Worm (Caenorhabditis elegans) whole organism, early embryonic: ENCODE measurements around the gene F13E9.13.

Experiments used
- B0310.2 ChIP-seq: sonication (generic microtip); optimal IDR thresholded peaks from 2 replicates; lab custom pipeline; 2016; ENCODE audit warnings: mild to moderate bottlenecking, missing genetic modification characterization, missing compliant biosample characterization
- F13C5.2 ChIP-seq: sonication (generic microtip); optimal IDR thresholded peaks from 2 replicates; lab custom pipeline; 2017; ENCODE audit warnings: mild to moderate bottlenecking, missing genetic modification characterization, inconsistent platforms, missing compliant biosample characterization
- aly-1 ChIP-seq: sonication (generic microtip); optimal IDR thresholded peaks from 2 replicates; lab custom pipeline; 2016; ENCODE audit warnings: missing genetic modification characterization, missing compliant biosample characterization
- ama-1 ChIP-seq: fragments of 150-350 bp; optimal IDR thresholded peaks from 2 replicates; lab custom pipeline; 2014
- ceh-13 ChIP-seq: fragments of 200-800 bp; sonication (Bioruptor generic); optimal IDR thresholded peaks from 2 replicates; lab custom pipeline; 2018; ENCODE audit warnings: mild to moderate bottlenecking, missing genetic modification characterization, missing compliant biosample characterization
- ceh-36 ChIP-seq: sonication (generic microtip); optimal IDR thresholded peaks from 2 replicates; lab custom pipeline; 2016; ENCODE audit warnings: missing genetic modification characterization, inconsistent platforms, missing compliant biosample characterization
- ets-7 ChIP-seq: sonication (generic microtip); optimal IDR thresholded peaks from 2 replicates; lab custom pipeline; 2016; ENCODE audit warnings: missing genotype, missing genetic modification characterization, missing compliant biosample characterization
- flt-1 ChIP-seq: fragments of 200-800 bp; sonication (Bioruptor generic); IDR thresholded peaks from 2 replicates; pipeline ENCODE4 v1.3.6; 2022; ENCODE audit warnings: missing genetic modification characterization, missing compliant biosample characterization
- hmbx-1 ChIP-seq: sonication (generic microtip); optimal IDR thresholded peaks from 2 replicates; lab custom pipeline; 2016; ENCODE audit warnings: mild to moderate bottlenecking, missing genetic modification characterization, missing compliant biosample characterization
- hmg-4 ChIP-seq: fragments of 200-800 bp; sonication (Bioruptor generic); optimal IDR thresholded peaks from 2 replicates; lab custom pipeline; 2018; ENCODE audit warnings: mild to moderate bottlenecking, missing genetic modification characterization, missing compliant biosample characterization
- hnd-1 ChIP-seq: sonication (generic microtip); optimal IDR thresholded peaks from 2 replicates; lab custom pipeline; 2016; ENCODE audit warnings: missing genetic modification characterization, missing compliant biosample characterization
- pes-1 ChIP-seq: fragments of 200-800 bp; sonication (Bioruptor generic); IDR thresholded peaks from 2 replicates; pipeline ENCODE4 v1.3.6; 2022; ENCODE audit warnings: missing genetic modification reagents, missing genetic modification characterization, missing compliant biosample characterization
- scrt-1 ChIP-seq: fragments of 200-800 bp; sonication (Bioruptor generic); IDR thresholded peaks from 2 replicates; pipeline ENCODE4 v1.3.6; 2022; ENCODE audit warnings: missing genetic modification characterization, missing compliant biosample characterization
- sea-1 ChIP-seq: fragments of 200-800 bp; sonication (Bioruptor generic); conservative IDR thresholded peaks from 2 replicates; pipeline ENCODE4 v1.3.6; 2022; ENCODE audit warnings: missing genetic modification characterization, missing compliant biosample characterization
- tbx-11 ChIP-seq: fragments of 200-800 bp; sonication (Bioruptor generic); IDR thresholded peaks from 2 replicates; pipeline ENCODE4 v1.3.6; 2022; ENCODE audit warnings: missing genetic modification characterization, missing compliant biosample characterization
- tbx-37 ChIP-seq: fragments of 200-800 bp; sonication (Bioruptor generic); conservative IDR thresholded peaks from 2 replicates; pipeline ENCODE4 v1.3.6; 2022; ENCODE audit warnings: missing genetic modification reagents, missing genetic modification characterization, missing compliant biosample characterization
- tra-4 ChIP-seq: sonication (generic microtip); optimal IDR thresholded peaks from 2 replicates; lab custom pipeline; 2017; ENCODE audit warnings: missing genetic modification characterization, missing compliant biosample characterization

Gene F13E9.13

DNA sequence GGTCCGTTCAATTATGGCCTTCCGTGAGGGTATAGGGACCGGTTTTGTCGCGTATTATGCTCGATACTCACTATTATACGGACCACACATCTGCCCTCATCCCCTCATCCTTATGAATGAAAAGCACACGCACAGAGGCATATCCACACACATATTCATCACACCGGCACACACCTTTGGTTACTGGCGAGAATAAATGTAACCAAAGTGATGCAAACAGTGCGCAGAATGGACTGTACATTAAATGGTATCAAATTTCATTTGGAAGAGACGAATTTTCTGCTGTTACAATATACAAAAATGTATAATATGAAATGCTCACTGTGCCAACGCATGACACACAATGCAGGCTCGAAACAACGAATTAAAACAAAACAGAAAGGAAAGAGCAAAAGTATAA, 11.7 kb upstream of the F13E9.13 start:
- TF ChIP-seq aly-1 (tag; lab: Kevin White, UChicago) (no peak), tra-4 (tag; lab: Kevin White, UChicago) (no peak), hmg-4 (GFP tag; lab: Kevin White, UChicago) (peak; percentile 21), tbx-11 (GFP tag; lab: Robert Waterston, UW) (no peak), flt-1 (0 out of 2 replicates have a peak, but pooled peaks have one; percentile 43), hnd-1 (tag; lab: Kevin White, UChicago) (no peak), F13C5.2 (tag; lab: Kevin White, UChicago) (no peak), ama-1 (lab: Kevin White, UChicago) (no peak), pes-1 (no peak)

DNA sequence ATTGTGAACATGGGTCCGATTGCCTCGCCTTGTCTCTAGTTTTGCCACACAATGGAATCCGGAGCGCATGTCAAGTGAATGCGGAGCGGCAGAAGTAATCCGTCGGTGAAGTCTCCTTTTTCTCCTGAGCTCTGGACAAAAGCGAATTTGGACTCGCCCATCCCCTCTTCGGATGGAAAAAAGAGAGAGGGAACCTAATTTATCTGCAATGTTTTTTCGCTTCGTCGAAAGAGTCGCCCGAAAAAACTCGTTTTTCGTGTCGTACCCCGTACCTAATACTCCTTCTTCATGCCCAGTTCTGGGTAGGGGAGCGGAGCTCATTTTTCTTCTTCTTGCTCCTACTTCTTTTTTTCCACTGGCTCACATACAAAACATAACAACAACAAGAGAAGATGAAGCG, 11.2 kb upstream of the F13E9.13 start:
- TF ChIP-seq ama-1 (lab: Kevin White, UChicago) (no peak), ets-7 (tag; lab: Kevin White, UChicago) (no peak), hmbx-1 (tag; lab: Kevin White, UChicago) (no peak), tra-4 (tag; lab: Kevin White, UChicago) (no peak), tbx-11 (GFP tag; lab: Robert Waterston, UW) (no peak)

- TF ChIP-seq B0310.2 (tag; lab: Kevin White, UChicago): no peak
These were observed 6.8 kb upstream of the F13E9.13 start, which contains the start of gene F13E9.12 for ce11 chrIV:10874527-10874926. Gene F13E9.12, minus strand, starts transcription at chrIV:10874627.

DNA sequence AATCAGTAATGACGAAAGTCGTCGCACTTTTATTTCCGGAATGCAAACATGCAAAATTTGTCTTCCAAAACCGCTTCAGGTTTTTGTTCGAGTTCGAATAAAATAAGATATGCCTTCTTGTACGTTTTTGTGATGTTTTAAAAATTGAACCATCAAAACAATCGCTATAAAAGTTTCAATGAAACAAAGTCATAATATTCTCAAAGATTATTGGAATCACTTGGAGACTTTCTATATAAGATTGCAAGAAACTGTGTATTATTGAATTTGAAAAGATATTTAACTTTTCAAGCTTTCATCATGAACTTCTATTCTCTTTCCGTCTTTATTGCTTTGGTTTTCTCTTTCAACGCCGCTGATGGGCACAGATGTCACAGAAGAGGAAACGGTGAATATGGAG, 4.5 kb upstream of the F13E9.13 start, which contains the start of gene fipr-14:
fipr-14 (plus strand) TSS at position 301 of the 400 bp plus-strand sequence.
- TF ChIP-seq pes-1 (no peak), hnd-1 (tag; lab: Kevin White, UChicago) (no peak), ets-7 (tag; lab: Kevin White, UChicago) (no peak), scrt-1 (no peak), B0310.2 (tag; lab: Kevin White, UChicago) (no peak), aly-1 (tag; lab: Kevin White, UChicago) (no peak), tra-4 (tag; lab: Kevin White, UChicago) (no peak), tbx-37 (GFP tag; lab: Robert Waterston, UW) (no peak), ama-1 (lab: Kevin White, UChicago) (no peak), tbx-11 (GFP tag; lab: Robert Waterston, UW) (no peak), hmbx-1 (tag; lab: Kevin White, UChicago) (no peak), F13C5.2 (tag; lab: Kevin White, UChicago) (no peak), flt-1 (no peak), sea-1 (no peak), hmg-4 (GFP tag; lab: Kevin White, UChicago) (no peak), ceh-36 (tag; lab: Kevin White, UChicago) (no peak), ceh-13 (GFP tag; lab: Kevin White, UChicago) (no peak)

DNA sequence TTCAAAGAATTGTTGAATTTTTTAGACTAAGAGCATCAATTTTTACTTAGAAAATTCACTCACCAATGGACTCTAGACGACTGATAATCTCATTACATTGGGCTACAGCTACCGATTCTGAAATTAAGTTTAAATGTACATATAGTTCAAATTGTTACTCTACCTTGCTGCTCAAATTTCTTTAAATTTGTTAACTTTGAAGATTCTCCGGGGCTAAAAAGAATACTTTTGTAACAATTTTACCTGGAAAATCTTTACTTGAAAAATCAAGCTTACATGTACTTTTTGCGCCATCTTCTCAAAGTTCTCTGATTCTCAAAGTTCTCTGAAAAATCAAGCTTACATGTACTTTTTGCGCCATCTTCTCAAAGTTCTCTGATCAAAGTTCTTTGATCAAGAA, 1.8 kb upstream of the F13E9.13 start, which contains the start of gene sdz-13:
sdz-13 (minus strand) TSS at position 101 of the 400 bp plus-strand sequence.
- TF ChIP-seq flt-1 (no peak), hmg-4 (GFP tag; lab: Kevin White, UChicago) (no peak), aly-1 (tag; lab: Kevin White, UChicago) (no peak), hnd-1 (tag; lab: Kevin White, UChicago) (no peak), B0310.2 (tag; lab: Kevin White, UChicago) (no peak)

DNA sequence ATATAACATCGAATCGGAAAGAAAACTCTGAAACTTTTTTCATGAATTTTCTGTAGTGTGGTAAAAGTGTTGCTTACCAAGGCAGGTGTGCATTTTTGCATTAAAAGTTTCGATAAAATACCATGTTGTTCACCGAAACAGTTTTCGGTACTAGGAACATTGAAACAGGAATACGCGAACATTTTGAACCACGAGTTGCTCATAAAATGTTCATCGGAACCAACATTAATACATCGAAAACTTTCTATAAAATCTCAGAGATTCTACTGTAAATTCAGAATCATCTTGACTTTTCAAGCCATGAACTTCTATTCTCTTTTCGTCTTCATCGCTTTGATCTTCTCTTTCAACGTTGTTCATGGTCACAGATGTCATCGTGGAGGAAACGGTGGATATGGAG, 1.1 kb upstream of the F13E9.13 start, which contains the start of gene fipr-15:
fipr-15 (plus strand) TSS at position 301 of the 400 bp plus-strand sequence.
- no peak for TF ChIP-seq aly-1 (tag; lab: Kevin White, UChicago)
- TF ChIP-seq ceh-13 (GFP tag; lab: Kevin White, UChicago): no peak
- TF ChIP-seq tbx-11 (GFP tag; lab: Robert Waterston, UW): no peak
- TF ChIP-seq hmg-4 (GFP tag; lab: Kevin White, UChicago): no peak
- TF ChIP-seq scrt-1: no peak
- no peak for TF ChIP-seq ama-1 (lab: Kevin White, UChicago)

- TF ChIP-seq hmbx-1 (tag; lab: Kevin White, UChicago): no peak
- TF ChIP-seq B0310.2 (tag; lab: Kevin White, UChicago): no peak
- no peak for TF ChIP-seq flt-1
- TF ChIP-seq tbx-37 (GFP tag; lab: Robert Waterston, UW): no peak
- no peak for TF ChIP-seq aly-1 (tag; lab: Kevin White, UChicago)
- TF ChIP-seq ceh-36 (tag; lab: Kevin White, UChicago): no peak
- no peak for TF ChIP-seq tbx-11 (GFP tag; lab: Robert Waterston, UW)
- no peak for TF ChIP-seq ceh-13 (GFP tag; lab: Kevin White, UChicago)
- TF ChIP-seq ets-7 (tag; lab: Kevin White, UChicago): no peak
- TF ChIP-seq ama-1 (lab: Kevin White, UChicago): no peak
- no peak for TF ChIP-seq scrt-1
- no peak for TF ChIP-seq tra-4 (tag; lab: Kevin White, UChicago)
- TF ChIP-seq F13C5.2 (tag; lab: Kevin White, UChicago): no peak
- no peak for TF ChIP-seq hnd-1 (tag; lab: Kevin White, UChicago)
These were observed 2.9 kb downstream of the F13E9.13 start, which contains the start of gene F13E9.5 for ce11 chrIV:10884263-10884662. Gene F13E9.5, minus strand, starts transcription at chrIV:10884363.

DNA sequence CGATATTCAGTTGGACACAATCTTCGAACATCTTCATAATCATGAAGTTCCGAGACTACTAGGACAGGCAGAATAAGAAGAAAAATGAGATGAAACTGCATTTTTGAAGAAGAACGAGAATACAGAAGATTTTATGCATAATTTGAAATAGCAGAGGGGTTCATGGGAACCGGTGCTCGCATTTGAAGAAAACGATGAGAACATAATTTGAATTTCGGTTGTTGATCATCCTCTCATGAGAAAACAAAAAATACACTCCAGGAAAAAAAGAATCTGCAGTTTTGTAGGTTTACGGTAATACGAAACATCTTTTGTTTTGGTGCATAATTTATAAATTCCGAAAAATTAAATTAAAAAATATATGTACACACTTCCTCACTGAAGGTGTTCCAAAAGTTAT, 4.6 kb downstream of the F13E9.13 start, which contains the start of gene srlf-11:
srlf-11 (minus strand) TSS at position 101 of the 400 bp plus-strand sequence.
- TF ChIP-seq scrt-1: no peak
- no peak for TF ChIP-seq tbx-11 (GFP tag; lab: Robert Waterston, UW)
- TF ChIP-seq tbx-37 (GFP tag; lab: Robert Waterston, UW): no peak
- no peak for TF ChIP-seq flt-1
- TF ChIP-seq F13C5.2 (tag; lab: Kevin White, UChicago): no peak
- no peak for TF ChIP-seq ama-1 (lab: Kevin White, UChicago)
- TF ChIP-seq tra-4 (tag; lab: Kevin White, UChicago): no peak
- no peak for TF ChIP-seq hmbx-1 (tag; lab: Kevin White, UChicago)
- no peak for TF ChIP-seq ceh-13 (GFP tag; lab: Kevin White, UChicago)
- no peak for TF ChIP-seq B0310.2 (tag; lab: Kevin White, UChicago)
- TF ChIP-seq pes-1: no peak
- TF ChIP-seq ets-7 (tag; lab: Kevin White, UChicago): no peak
- no peak for TF ChIP-seq ceh-36 (tag; lab: Kevin White, UChicago)
